Worm (Caenorhabditis elegans): ENCODE data around the gene F10A3.4.

Gene F10A3.4

ce11 chrV:16145009-16145408 is 3.9 kb upstream of the F10A3.4 start:
- no peak for TF ChIP-seq lin-54 (GFP tag; optimal IDR thresholded peaks at IDR 0.05)
- TF ChIP-seq F49E8.2 (tag; optimal IDR thresholded peaks at IDR 0.05; ENCODE audit: insufficient read depth), result no peak
- TF ChIP-seq egrh-3 (GFP tag; IDR thresholded peaks at IDR 0.05), result no peak
- TF ChIP-seq somi-1 (GFP tag; optimal IDR thresholded peaks at IDR 0.05), result no peak
- TF ChIP-seq tbp1 (GFP tag; optimal IDR thresholded peaks at IDR 0.05), result no peak
- no peak for TF ChIP-seq lir-1 (GFP tag; conservative IDR thresholded peaks at IDR 0.05)
- TF ChIP-seq rcor-1 (GFP tag; IDR thresholded peaks at IDR 0.05), result no peak
- no peak for TF ChIP-seq C06A6.2 (GFP tag; conservative IDR thresholded peaks at IDR 0.05)
- TF ChIP-seq repo-1 (tag; optimal IDR thresholded peaks at IDR 0.05), result no peak
- TF ChIP-seq egl-44 (GFP tag; IDR thresholded peaks at IDR 0.05), result no peak
- TF ChIP-seq snpc-3.4 (tag; optimal IDR thresholded peaks at IDR 0.05), result no peak
- no peak for TF ChIP-seq sptf-2 (GFP tag; optimal IDR thresholded peaks at IDR 0.05)
- no peak for TF ChIP-seq zim-3 (tag; optimal IDR thresholded peaks at IDR 0.05)
- TF ChIP-seq ccch-3 (GFP tag; optimal IDR thresholded peaks at IDR 0.05), result no peak
- no peak for TF ChIP-seq fkh-3 (tag; optimal IDR thresholded peaks at IDR 0.05)
- TF ChIP-seq rpc-1 (optimal IDR thresholded peaks at IDR 0.05), result no peak
- TF ChIP-seq rpc-1 (tag; optimal IDR thresholded peaks at IDR 0.05), result no peak
- no peak for TF ChIP-seq madf-6 (GFP tag; IDR thresholded peaks at IDR 0.05)

- no peak for TF ChIP-seq dpl-1 (GFP tag; optimal IDR thresholded peaks at IDR 0.05)
These were observed 4.5 kb downstream of the F10A3.4 start, which contains the start of gene str-254 for ce11 chrV:16153375-16153774. Gene str-254 (minus strand): TSS chrV:16153475.

- no peak for TF ChIP-seq D2030.7 (GFP tag; IDR thresholded peaks at IDR 0.05)
- TF ChIP-seq ceh-27 (GFP tag; optimal IDR thresholded peaks at IDR 0.05), result no peak
- TF ChIP-seq ztf-18 (tag; optimal IDR thresholded peaks at IDR 0.05), result no peak
- TF ChIP-seq mel-28 (tag; optimal IDR thresholded peaks at IDR 0.05; ENCODE audit: borderline replicate concordance), result no peak
- no peak for TF ChIP-seq hlh-26 (GFP tag; conservative IDR thresholded peaks at IDR 0.05)
- TF ChIP-seq snpc-4 (GFP tag; optimal IDR thresholded peaks at IDR 0.05), result no peak
- no peak for TF ChIP-seq snpc-4 (tag; optimal IDR thresholded peaks at IDR 0.05)
- no peak for TF ChIP-seq Y67H2A.10 (GFP tag; conservative IDR thresholded peaks at IDR 0.05)
- TF ChIP-seq Y53G8AR.9 (GFP tag; conservative IDR thresholded peaks at IDR 0.05), result no peak
- TF ChIP-seq ceh-40 (GFP tag; IDR thresholded peaks at IDR 0.05), result no peak
- TF ChIP-seq Y56A3A.18 (GFP tag; IDR thresholded peaks at IDR 0.05), result no peak
- no peak for TF ChIP-seq ekl-4 (GFP tag; IDR thresholded peaks at IDR 0.05)
- no peak for TF ChIP-seq B0336.3 (GFP tag; IDR thresholded peaks at IDR 0.05)
- no peak for TF ChIP-seq hrde-1 (tag; optimal IDR thresholded peaks at IDR 0.05; ENCODE audit: borderline replicate concordance)
- no peak for TF ChIP-seq T07F8.4 (tag; optimal IDR thresholded peaks at IDR 0.05)
- TF ChIP-seq F52B5.7 (tag; optimal IDR thresholded peaks at IDR 0.05), result no peak
- TF ChIP-seq nhr-179 (tag; optimal IDR thresholded peaks at IDR 0.05), result no peak
- no peak for TF ChIP-seq mes-4 (tag; optimal IDR thresholded peaks at IDR 0.05)
- no peak for TF ChIP-seq ztf-28 (GFP tag; IDR thresholded peaks at IDR 0.05)
- TF ChIP-seq repo-1 (tag; optimal IDR thresholded peaks at IDR 0.05), result no peak
- TF ChIP-seq ama-1 (optimal IDR thresholded peaks at IDR 0.05), result no peak
- TF ChIP-seq ama-1 (GFP tag; optimal IDR thresholded peaks at IDR 0.05), result no peak
These were observed 6.2 kb downstream of the F10A3.4 start, which contains the start of gene str-97 for ce11 chrV:16155111-16155510. Gene str-97 (minus strand): TSS chrV:16155211.
